Fruit fly (Drosophila melanogaster) whole organism, embryonic: ENCODE results near the gene ND-B16.6.
A peak's percentile ranks its signal among the peaks of the same experiment; 100 is the strongest.

ENCODE experiments used
- Aef1 ChIP-seq: fragments of 200-800 bp; sonication (Bioruptor generic); IDR thresholded peaks from 3 replicates; pipeline ENCODE4 v1.3.6; 2022; ENCODE audit warnings: missing biosample characterization, missing genetic modification characterization
- Asciz ChIP-seq: fragments of 200-800 bp; sonication (Bioruptor generic); optimal IDR thresholded peaks from 2 replicates; lab custom pipeline; 2017; ENCODE audit warnings: missing biosample characterization, mild to moderate bottlenecking, missing genetic modification characterization, missing genetic modification reagents
- CG12744 ChIP-seq: fragments of 200-800 bp; sonication (Bioruptor generic); optimal IDR thresholded peaks from 2 replicates; lab custom pipeline; 2016; ENCODE audit warnings: missing biosample characterization, missing genetic modification characterization
- CG13123 ChIP-seq: fragments of 200-800 bp; sonication (Bioruptor generic); optimal IDR thresholded peaks from 2 replicates; lab custom pipeline; 2016; ENCODE audit warnings: missing biosample characterization, missing genetic modification characterization
- CG15696 ChIP-seq: fragments of 200-800 bp; sonication (Bioruptor generic); optimal IDR thresholded peaks from 2 replicates; lab custom pipeline; 2019; ENCODE audit warnings: missing biosample characterization, mild to moderate bottlenecking, missing genetic modification characterization, moderate library complexity
- CG18619 ChIP-seq: fragments of 200-800 bp; sonication (Bioruptor generic); optimal IDR thresholded peaks from 3 replicates; lab custom pipeline; 2017; ENCODE audit warnings: missing biosample characterization, mild to moderate bottlenecking, missing genetic modification characterization
- CG2116 ChIP-seq: fragments of 200-800 bp; sonication (Bioruptor generic); optimal IDR thresholded peaks from 3 replicates; lab custom pipeline; 2018; ENCODE audit warnings: missing biosample characterization, mild to moderate bottlenecking, missing genetic modification characterization
- CG2120 ChIP-seq: fragments of 200-800 bp; sonication (Bioruptor generic); optimal IDR thresholded peaks from 3 replicates; lab custom pipeline; 2016; ENCODE audit warnings: missing biosample characterization, missing genetic modification characterization
- CG2199 ChIP-seq: fragments of 200-800 bp; sonication (Bioruptor generic); IDR thresholded peaks from 3 replicates; pipeline ENCODE4 v1.3.6; 2022; ENCODE audit warnings: missing biosample characterization, missing genetic modification characterization
- CG2202 ChIP-seq: fragments of 200-800 bp; sonication (Bioruptor generic); optimal IDR thresholded peaks from 2 replicates; lab custom pipeline; 2018; ENCODE audit warnings: missing biosample characterization, mild to moderate bottlenecking, missing genetic modification characterization
- CG2712 ChIP-seq: fragments of 200-800 bp; optimal IDR thresholded peaks from 3 replicates; lab custom pipeline; 2019; ENCODE audit warnings: missing biosample characterization, mild to moderate bottlenecking, missing genetic modification characterization, moderate library complexity
- CG2889 ChIP-seq: fragments of 200-800 bp; sonication (Bioruptor generic); IDR thresholded peaks from 3 replicates; pipeline ENCODE4 v1.3.6; 2022; ENCODE audit warnings: missing biosample characterization, missing genetic modification characterization
- CG31224 ChIP-seq: fragments of 200-800 bp; sonication (Bioruptor generic); IDR thresholded peaks from 2 replicates; pipeline ENCODE4 v1.3.6; 2022; ENCODE audit warnings: missing biosample characterization, missing genetic modification characterization
- CG33557 ChIP-seq: fragments of 200-800 bp; sonication (Bioruptor generic); optimal IDR thresholded peaks from 2 replicates; lab custom pipeline; 2019; ENCODE audit warnings: missing biosample characterization, mild to moderate bottlenecking, missing genetic modification characterization, moderate library complexity
- CG4730 ChIP-seq: fragments of 200-800 bp; sonication (Bioruptor generic); IDR thresholded peaks from 2 replicates; pipeline ENCODE4 v1.3.6; 2022; ENCODE audit warnings: missing biosample characterization, missing genetic modification characterization
- CG6765 ChIP-seq: fragments of 200-800 bp; sonication (Bioruptor generic); optimal IDR thresholded peaks from 3 replicates; lab custom pipeline; 2017; ENCODE audit warnings: missing biosample characterization, mild to moderate bottlenecking, missing genetic modification characterization
- CG8478 ChIP-seq: fragments of >200 bp; optimal IDR thresholded peaks from 2 replicates; lab custom pipeline; 2018
- CG9876 ChIP-seq: fragments of 200-800 bp; sonication (Bioruptor generic); optimal IDR thresholded peaks from 2 replicates; lab custom pipeline; 2016; ENCODE audit warnings: missing biosample characterization, missing genetic modification characterization
- Dfd ChIP-seq, 2 experiments: fragments of >200 bp; optimal IDR thresholded peaks; 2 replicates each; lab custom pipeline; 2017; ENCODE audit warnings: missing biosample characterization in 2 of 2, missing genetic modification characterization in 2 of 2
- E2f1 ChIP-seq: fragments of 200-800 bp; sonication (Bioruptor generic); IDR thresholded peaks from 2 replicates; pipeline ENCODE4 v1.3.6; 2022; ENCODE audit warnings: missing biosample characterization, missing genetic modification characterization
- Ets65A ChIP-seq: fragments of 200-800 bp; sonication (Bioruptor generic); peaks from one replicate; lab custom pipeline; 2016; ENCODE audit warnings: missing biosample characterization, missing genetic modification characterization
- Hr39 ChIP-seq: fragments of >200 bp; optimal IDR thresholded peaks from 2 replicates; lab custom pipeline; 2017
- Hr78 ChIP-seq, 2 experiments: fragments of 200-800 bp in 1 of 2; fragments of >200 bp in 1 of 2; sonication (Bioruptor generic) in 1 of 2; optimal IDR thresholded peaks; 2 replicates each; lab custom pipeline; 2017 to 2019; ENCODE audit warnings: missing biosample characterization in 2 of 2, missing genetic modification characterization in 2 of 2, mild to moderate bottlenecking in 1 of 2, moderate library complexity in 1 of 2
- MBD-R2 ChIP-seq: fragments of 200-800 bp; sonication (Bioruptor generic); IDR thresholded peaks from 2 replicates; pipeline ENCODE4 v1.3.6; 2022; ENCODE audit warnings: missing biosample characterization, missing genetic modification characterization
- Poxn ChIP-seq: fragments of 200-800 bp; sonication (Bioruptor generic); IDR thresholded peaks from 2 replicates; pipeline ENCODE4 v1.3.6; 2022; ENCODE audit warnings: missing biosample characterization, missing genetic modification characterization
- Ptx1 ChIP-seq: fragments of 200-800 bp; sonication (Bioruptor generic); IDR thresholded peaks from 2 replicates; pipeline ENCODE4 v1.3.6; 2022; ENCODE audit warnings: missing biosample characterization, missing genetic modification characterization
- Rx ChIP-seq: fragments of 200-800 bp; sonication (Bioruptor generic); IDR thresholded peaks from 2 replicates; pipeline ENCODE4 v1.3.6; 2022; ENCODE audit warnings: missing biosample characterization, missing genetic modification characterization
- Tbp ChIP-seq: fragments of >200 bp; optimal IDR thresholded peaks from 2 replicates; lab custom pipeline; 2018; ENCODE audit warnings: missing biosample characterization, missing genetic modification characterization
- Vsx1 ChIP-seq: fragments of 200-800 bp; sonication (Bioruptor generic); optimal IDR thresholded peaks from 2 replicates; lab custom pipeline; 2017; ENCODE audit warnings: missing biosample characterization, mild to moderate bottlenecking, missing genetic modification characterization, missing genetic modification reagents
- Xrp1 ChIP-seq: fragments of 200-800 bp; sonication (Bioruptor generic); IDR thresholded peaks from 2 replicates; pipeline ENCODE4 v1.3.6; 2022; ENCODE audit warnings: missing biosample characterization, missing genetic modification characterization
- bcd ChIP-seq: fragments of 200-800 bp; sonication (Bioruptor generic); optimal IDR thresholded peaks from 2 replicates; lab custom pipeline; 2017; ENCODE audit warnings: missing biosample characterization, mild to moderate bottlenecking, missing genetic modification characterization
- btn ChIP-seq: fragments of 200-800 bp; sonication (Bioruptor generic); optimal IDR thresholded peaks from 2 replicates; lab custom pipeline; 2016; ENCODE audit warnings: missing biosample characterization, missing genetic modification characterization
- caup ChIP-seq: fragments of 200-800 bp; sonication (Bioruptor generic); optimal IDR thresholded peaks from 3 replicates; lab custom pipeline; 2017; ENCODE audit warnings: missing biosample characterization, mild to moderate bottlenecking, missing genetic modification characterization, moderate library complexity; ENCODE audit not compliant: severe bottlenecking
- dati ChIP-seq: fragments of 200-800 bp; sonication (Bioruptor generic); IDR thresholded peaks from 2 replicates; pipeline ENCODE4 v1.3.6; 2022; ENCODE audit warnings: missing biosample characterization, missing genetic modification characterization
- esg ChIP-seq: fragments of 200-800 bp; sonication (Bioruptor generic); conservative IDR thresholded peaks from 2 replicates; pipeline ENCODE4 v1.3.6; 2022; ENCODE audit warnings: missing biosample characterization, missing genetic modification characterization
- fd102C ChIP-seq: fragments of 200-800 bp; sonication (Bioruptor generic); optimal IDR thresholded peaks from 2 replicates; lab custom pipeline; 2018; ENCODE audit warnings: missing biosample characterization, mild to moderate bottlenecking, missing genetic modification characterization, moderate library complexity
- ftz-f1 ChIP-seq: fragments of 200-800 bp; sonication (Bioruptor generic); optimal IDR thresholded peaks from 2 replicates; lab custom pipeline; 2016; ENCODE audit warnings: missing biosample characterization, missing genetic modification characterization
- gsb-n ChIP-seq: fragments of 200-800 bp; sonication (Bioruptor generic); optimal IDR thresholded peaks from 3 replicates; lab custom pipeline; 2018; ENCODE audit warnings: missing biosample characterization, mild to moderate bottlenecking, missing genetic modification characterization
- hth ChIP-seq: fragments of >200 bp; optimal IDR thresholded peaks from 2 replicates; lab custom pipeline; 2017; ENCODE audit warnings: inconsistent platforms
- klu ChIP-seq: fragments of 200-800 bp; sonication (Bioruptor generic); IDR thresholded peaks from 2 replicates; pipeline ENCODE4 v1.3.6; 2022; ENCODE audit warnings: missing biosample characterization, missing genetic modification characterization
- mld ChIP-seq: fragments of 200-800 bp; sonication (Bioruptor generic); IDR thresholded peaks from 3 replicates; pipeline ENCODE4 v1.3.6; 2022; ENCODE audit warnings: missing biosample characterization, missing genetic modification characterization; ENCODE audit not compliant: partially characterized antibody
- pan ChIP-seq, 4 experiments: fragments of >200 bp in 3 of 4; fragments of 200-800 bp in 1 of 4; sonication (Bioruptor generic) in 1 of 4; optimal IDR thresholded peaks in 3 of 4; IDR thresholded peaks in 1 of 4; 2 replicates each; pipeline versions ENCODE4 v1.3.6 to Lab custom; 2017 to 2022; ENCODE audit warnings: missing biosample characterization in 2 of 4, missing genetic modification characterization in 2 of 4, mixed read lengths in 1 of 4
- prd ChIP-seq, 3 experiments: fragments of >200 bp in 2 of 3; fragments of 200-800 bp in 1 of 3; sonication (Bioruptor generic) in 1 of 3; optimal IDR thresholded peaks in 2 of 3; IDR thresholded peaks in 1 of 3; 2 replicates in 2 of 3; 3 replicates in 1 of 3; pipeline versions ENCODE4 v1.3.6 to Lab custom; 2017 to 2022; ENCODE audit warnings: missing biosample characterization in 1 of 3, missing genetic modification characterization in 1 of 3
- psq ChIP-seq: fragments of 200-800 bp; sonication (Bioruptor generic); optimal IDR thresholded peaks from 2 replicates; lab custom pipeline; 2017; ENCODE audit warnings: missing biosample characterization, missing genetic modification characterization
- sima ChIP-seq: fragments of 200-800 bp; sonication (Bioruptor generic); optimal IDR thresholded peaks from 2 replicates; lab custom pipeline; 2016; ENCODE audit warnings: missing biosample characterization, missing genetic modification characterization
- slp2 ChIP-seq: fragments of 200-800 bp; sonication (Bioruptor generic); optimal IDR thresholded peaks from 2 replicates; lab custom pipeline; 2016; ENCODE audit warnings: missing biosample characterization, missing genetic modification characterization
- sob ChIP-seq: fragments of 200-800 bp; sonication (Bioruptor generic); IDR thresholded peaks from 2 replicates; pipeline ENCODE4 v1.3.6; 2022; ENCODE audit warnings: missing biosample characterization, missing genetic modification characterization
- stc ChIP-seq: fragments of 200-800 bp; sonication (Bioruptor generic); IDR thresholded peaks from 2 replicates; pipeline ENCODE4 v1.3.6; 2022; ENCODE audit warnings: missing biosample characterization, missing genetic modification characterization
- tio ChIP-seq: fragments of 200-800 bp; sonication (Bioruptor generic); optimal IDR thresholded peaks from 2 replicates; lab custom pipeline; 2017; ENCODE audit warnings: missing biosample characterization, missing genetic modification characterization, inconsistent platforms
- vvl ChIP-seq: fragments of 200-800 bp; sonication (Bioruptor generic); IDR thresholded peaks from 2 replicates; pipeline ENCODE4 v1.3.6; 2022; ENCODE audit warnings: missing biosample characterization, missing genetic modification characterization
- wor ChIP-seq: fragments of 200-800 bp; sonication (Bioruptor generic); IDR thresholded peaks from 2 replicates; pipeline ENCODE4 v1.3.6; 2022; ENCODE audit warnings: missing biosample characterization, missing genetic modification characterization
- z ChIP-seq: fragments of 200-800 bp; sonication (Bioruptor generic); IDR thresholded peaks from 3 replicates; pipeline ENCODE4 v1.3.6; 2022; ENCODE audit warnings: missing biosample characterization, missing genetic modification characterization

Gene ND-B16.6

dm6 chrX:6353613-6353986 lies 3.4 kb upstream of the ND-B16.6 start (continued):
- peak; percentile 84 for TF ChIP-seq wor
- peak; percentile 77 for TF ChIP-seq klu (GFP tag; lab: Robert Waterston, UW)
- no peak for TF ChIP-seq hth (lab: Kevin White, UChicago)
- no peak for TF ChIP-seq CG9876
- 0 out of 3 replicates have a peak, but pooled peaks have one; percentile 25 for TF ChIP-seq z
- peak; percentile 48 for TF ChIP-seq psq (GFP tag; lab: Kevin White, UChicago)
- peak; percentile 85 for TF ChIP-seq gsb-n (tag; lab: Kevin White, UChicago)
- peak; percentile 68 for TF ChIP-seq CG2202 (tag; lab: Kevin White, UChicago)
- TF ChIP-seq Ptx1, result peak; percentile 82
- no peak for TF ChIP-seq CG8478 (lab: Kevin White, UChicago)
- TF ChIP-seq Tbp (GFP tag; lab: Kevin White, UChicago), result no peak
- TF ChIP-seq Rx (GFP tag; lab: Robert Waterston, UW), result peak; percentile 79
- TF ChIP-seq CG33557 (GFP tag; lab: Kevin White, UChicago), result peak; percentile 87
- TF ChIP-seq Xrp1 (GFP tag; lab: Robert Waterston, UW), result peak; percentile 89
- peak; percentile 44 for TF ChIP-seq CG13123
- TF ChIP-seq CG2199 (GFP tag; lab: Robert Waterston, UW), result no peak
- TF ChIP-seq mld (GFP tag; lab: Robert Waterston, UW), result no peak
- TF ChIP-seq pan (optimal IDR thresholded peaks at IDR 0.05; lab: Kevin White, UChicago), result no peak
- peak in 1 of 2 experiments; percentile 80 for TF ChIP-seq pan (GFP tag; optimal IDR thresholded peaks at IDR 0.05 in 1 of 2, IDR thresholded peaks at IDR 0.05 in 1 of 2)
- TF ChIP-seq CG12744, result no peak
- TF ChIP-seq caup (GFP tag; lab: Kevin White, UChicago), result peak; percentile 86
- peak; percentile 70 for TF ChIP-seq CG4730 (GFP tag; lab: Robert Waterston, UW)
- peak; percentile 77 for TF ChIP-seq sob (GFP tag; lab: Robert Waterston, UW)
- no peak for TF ChIP-seq btn
- TF ChIP-seq sima (GFP tag; lab: Kevin White, UChicago), result no peak
- TF ChIP-seq dati, result 0 out of 2 replicates have a peak, but pooled peaks have one; percentile 25
- peak; percentile 87 for TF ChIP-seq stc
- TF ChIP-seq CG15696 (tag; lab: Kevin White, UChicago), result peak; percentile 92
- TF ChIP-seq Vsx1 (GFP tag; lab: Kevin White, UChicago), result peak; percentile 73
- TF ChIP-seq CG2120 (GFP tag; lab: Kevin White, UChicago), result peak; percentile 79
- TF ChIP-seq Aef1 (GFP tag; lab: Robert Waterston, UW), result peak; percentile 69
- TF ChIP-seq Asciz (GFP tag; lab: Kevin White, UChicago), result peak; percentile 84
- peak; percentile 82 for TF ChIP-seq E2f1
- TF ChIP-seq Hr78 (GFP tag; optimal IDR thresholded peaks at IDR 0.05; lab: Kevin White, UChicago), result peak in 1 of 2 experiments; percentile 81
- peak; percentile 93 for TF ChIP-seq CG2712
- TF ChIP-seq CG2116 (GFP tag; lab: Kevin White, UChicago), result peak; percentile 59
- peak; percentile 92 for TF ChIP-seq vvl (GFP tag; lab: Robert Waterston, UW)
- TF ChIP-seq CG2889, result peak; percentile 52; the same call in 2 of the 3 replicates
- peak; percentile 74 for TF ChIP-seq esg (GFP tag; lab: Robert Waterston, UW)
- peak; percentile 48; the same call in 1 of the 2 replicates for TF ChIP-seq Poxn (GFP tag; lab: Robert Waterston, UW)
- peak; percentile 87 for TF ChIP-seq tio (GFP tag; lab: Kevin White, UChicago)
- TF ChIP-seq bcd (GFP tag; lab: Kevin White, UChicago), result peak; percentile 86
- TF ChIP-seq CG6765 (GFP tag; lab: Kevin White, UChicago), result peak; percentile 86
- no peak for TF ChIP-seq Hr39 (lab: Kevin White, UChicago)
- peak; percentile 40; the same call in 1 of the 2 replicates for TF ChIP-seq MBD-R2
- no peak for TF ChIP-seq fd102C
- no peak for TF ChIP-seq prd (optimal IDR thresholded peaks at IDR 0.05; lab: Kevin White, UChicago)
- peak; percentile 84 for TF ChIP-seq prd (GFP tag; IDR thresholded peaks at IDR 0.05; lab: Robert Waterston, UW)
- peak; percentile 79 for TF ChIP-seq Ets65A (GFP tag; lab: Kevin White, UChicago)
- TF ChIP-seq CG18619 (GFP tag; lab: Kevin White, UChicago), result peak; percentile 89
- peak; percentile 69 for TF ChIP-seq CG31224 (GFP tag; lab: Robert Waterston, UW)
- TF ChIP-seq slp2, result no peak
- peak in 1 of 2 experiments; percentile 70 for TF ChIP-seq Dfd (GFP tag; optimal IDR thresholded peaks at IDR 0.05; lab: Kevin White, UChicago)
- no peak for TF ChIP-seq ftz-f1 (GFP tag; lab: Kevin White, UChicago)
